ENCODE assay signal across 3 fruit fly cellular contexts in genomic region chr3R:8813164-8813629, dm6.
TF ChIP-seq lines count a peak whose summit lies in the region.

TSS of gene CG9837 (minus strand) at chr3R:8813579.

- no peak for TF ChIP-seq CTCF in whole organism, embryonic (GFP tag; optimal IDR thresholded peaks at IDR 0.05; lab: Kevin White, UChicago)

TF ChIP-seq in whole organism, adult, 20 proteins besides CTCF, POLR2A, EP300 and RAD21:
- no peak for TF ChIP-seq CG7101 (tag; optimal IDR thresholded peaks at IDR 0.05; lab: Kevin White, UChicago)
- TF ChIP-seq tj (GFP tag; optimal IDR thresholded peaks at IDR 0.05; lab: Kevin White, UChicago): peak; percentile 50

TF ChIP-seq in whole organism, embryonic, 481 proteins besides CTCF, POLR2A, EP300 and RAD21:
- TF ChIP-seq caup (GFP tag; optimal IDR thresholded peaks at IDR 0.05; lab: Kevin White, UChicago; ENCODE audit: severe bottlenecking): no peak
- TF ChIP-seq CG34376 (GFP tag; optimal IDR thresholded peaks at IDR 0.05; lab: Kevin White, UChicago): peak; percentile 30
- peak; percentile 8 for TF ChIP-seq Side (GFP tag; optimal IDR thresholded peaks at IDR 0.05; lab: Kevin White, UChicago)
- TF ChIP-seq CG2678 (tag; optimal IDR thresholded peaks at IDR 0.05; lab: Kevin White, UChicago): peak; percentile 55
- peak; percentile 8 for TF ChIP-seq CG10543 (GFP tag; optimal IDR thresholded peaks at IDR 0.05; lab: Kevin White, UChicago)
- TF ChIP-seq nau (GFP tag; optimal IDR thresholded peaks at IDR 0.05; lab: Kevin White, UChicago): no peak
- TF ChIP-seq CG4854 (GFP tag; optimal IDR thresholded peaks at IDR 0.05; lab: Kevin White, UChicago): no peak
- TF ChIP-seq Hand (GFP tag; optimal IDR thresholded peaks at IDR 0.05; lab: Kevin White, UChicago): no peak
- TF ChIP-seq Fer2 (tag; optimal IDR thresholded peaks at IDR 0.05; lab: Kevin White, UChicago): peak; percentile 18
- TF ChIP-seq Camta (GFP tag; optimal IDR thresholded peaks at IDR 0.05; lab: Kevin White, UChicago): no peak
- TF ChIP-seq sug (tag; optimal IDR thresholded peaks at IDR 0.05; lab: Kevin White, UChicago): peak; percentile 8
- TF ChIP-seq CG13894 (tag; optimal IDR thresholded peaks at IDR 0.05; lab: Kevin White, UChicago): peak; percentile 46
- TF ChIP-seq NC2α (GFP tag; optimal IDR thresholded peaks at IDR 0.05; lab: Kevin White, UChicago): no peak
- no peak for TF ChIP-seq CG4328 (GFP tag; optimal IDR thresholded peaks at IDR 0.05; lab: Kevin White, UChicago)
- TF ChIP-seq B-H1 (GFP tag; IDR thresholded peaks at IDR 0.05; lab: Robert Waterston, UW): 0 out of 3 replicates have a peak, but pooled peaks have one; percentile 3
- no peak for TF ChIP-seq CG17912 (GFP tag; optimal IDR thresholded peaks at IDR 0.05; lab: Kevin White, UChicago)
- no peak for TF ChIP-seq CG11695 (GFP tag; IDR thresholded peaks at IDR 0.05; lab: Robert Waterston, UW)
- no peak for TF ChIP-seq CG1024 (GFP tag; IDR thresholded peaks at IDR 0.05; lab: Robert Waterston, UW)
- peak; percentile 3 for TF ChIP-seq CG15514 (GFP tag; optimal IDR thresholded peaks at IDR 0.05; lab: Kevin White, UChicago)
- no peak for TF ChIP-seq run (tag; optimal IDR thresholded peaks at IDR 0.05; lab: Kevin White, UChicago)
- TF ChIP-seq Optix (GFP tag; IDR thresholded peaks at IDR 0.05; lab: Robert Waterston, UW): no peak
- no peak for TF ChIP-seq ac (GFP tag; optimal IDR thresholded peaks at IDR 0.05; lab: Kevin White, UChicago)
- TF ChIP-seq chinmo (GFP tag; IDR thresholded peaks at IDR 0.05; lab: Robert Waterston, UW; ENCODE audit: partially characterized antibody): no peak
- TF ChIP-seq Med (GFP tag; lab: Kevin White, UChicago): peak; percentile 34
- no peak for TF ChIP-seq CG4617 (GFP tag; optimal IDR thresholded peaks at IDR 0.05; lab: Kevin White, UChicago; ENCODE audit: borderline replicate concordance)
- TF ChIP-seq gro (GFP tag; optimal IDR thresholded peaks at IDR 0.05; lab: Kevin White, UChicago): peak; percentile 9
- TF ChIP-seq Xbp1 (GFP tag; optimal IDR thresholded peaks at IDR 0.05; lab: Kevin White, UChicago): no peak
- no peak for TF ChIP-seq unc-4 (GFP tag; IDR thresholded peaks at IDR 0.05; lab: Robert Waterston, UW; ENCODE audit: partially characterized antibody)
- no peak for TF ChIP-seq CG2875 (GFP tag; optimal IDR thresholded peaks at IDR 0.05; lab: Kevin White, UChicago)
- TF ChIP-seq twi (tag; optimal IDR thresholded peaks at IDR 0.05; lab: Kevin White, UChicago): peak; percentile 15
- TF ChIP-seq zf30C (GFP tag; optimal IDR thresholded peaks at IDR 0.05; lab: Kevin White, UChicago): no peak
- TF ChIP-seq toy (GFP tag; IDR thresholded peaks at IDR 0.05; lab: Robert Waterston, UW): no peak
- no peak for TF ChIP-seq hkb (optimal IDR thresholded peaks at IDR 0.05; lab: Kevin White, UChicago)
- no peak for TF ChIP-seq hkb (GFP tag; IDR thresholded peaks at IDR 0.05; lab: Robert Waterston, UW)

TF ChIP-seq in whole organism, prepupa, 60 proteins besides CTCF, POLR2A, EP300 and RAD21:
- no peak for TF ChIP-seq CG6792 (GFP tag; optimal IDR thresholded peaks at IDR 0.05; lab: Kevin White, UChicago)
- TF ChIP-seq fkh (GFP tag; optimal IDR thresholded peaks at IDR 0.05; lab: Kevin White, UChicago): peak; percentile 4
- TF ChIP-seq achi (GFP tag; optimal IDR thresholded peaks at IDR 0.05; lab: Kevin White, UChicago): no peak
